Fruit fly (Drosophila melanogaster) whole organism, pupa: ENCODE data around the gene Irk3.

ENCODE experiments used
- CG10348 ChIP-seq: fragments of 200-800 bp; sonication (Bioruptor generic); IDR thresholded peaks from 2 replicates; pipeline ENCODE4 v1.3.6; 2022; ENCODE audit warnings: missing biosample characterization, missing genetic modification characterization
- CG12605 ChIP-seq: fragments of 200-800 bp; sonication (Bioruptor generic); IDR thresholded peaks from 2 replicates; pipeline ENCODE4 v1.3.6; 2022; ENCODE audit warnings: missing biosample characterization, missing genetic modification characterization
- CG13204 ChIP-seq: fragments of 200-800 bp; sonication (Bioruptor generic); optimal IDR thresholded peaks from 2 replicates; lab custom pipeline; 2018; ENCODE audit warnings: missing biosample characterization, mild to moderate bottlenecking, missing genetic modification characterization, moderate library complexity
- CG14655 ChIP-seq: fragments of 200-800 bp; sonication (Bioruptor generic); optimal IDR thresholded peaks from 3 replicates; lab custom pipeline; 2017; ENCODE audit warnings: mild to moderate bottlenecking, missing biosample characterization, missing genetic modification reagents, missing genetic modification characterization
- CG15710 ChIP-seq: fragments of 200-800 bp; sonication (Bioruptor generic); optimal IDR thresholded peaks from 2 replicates; lab custom pipeline; 2018; ENCODE audit warnings: missing biosample characterization, mild to moderate bottlenecking, missing genetic modification characterization, moderate library complexity
- CG17806 ChIP-seq: fragments of 200-800 bp; sonication (Bioruptor generic); optimal IDR thresholded peaks from 2 replicates; lab custom pipeline; 2018; ENCODE audit warnings: missing biosample characterization, mild to moderate bottlenecking, missing genetic modification characterization, moderate library complexity
- CG32121 ChIP-seq: fragments of 200-800 bp; sonication (Bioruptor generic); IDR thresholded peaks from 2 replicates; pipeline ENCODE4 v1.3.6; 2022; ENCODE audit warnings: missing biosample characterization, missing genetic modification characterization
- CG34367 ChIP-seq: fragments of 200-800 bp; sonication (Bioruptor generic); optimal IDR thresholded peaks from 2 replicates; lab custom pipeline; 2018; ENCODE audit warnings: missing biosample characterization, mild to moderate bottlenecking, missing genetic modification characterization
- CG4496 ChIP-seq: fragments of 200-800 bp; sonication (Bioruptor generic); IDR thresholded peaks from 3 replicates; pipeline ENCODE4 v1.3.6; 2022; ENCODE audit warnings: missing biosample characterization, missing genetic modification characterization
- CG8159 ChIP-seq: fragments of 200-800 bp; sonication (Bioruptor generic); optimal IDR thresholded peaks from 3 replicates; lab custom pipeline; 2018; ENCODE audit warnings: missing biosample characterization, mild to moderate bottlenecking, missing genetic modification characterization, moderate library complexity
- CG8301 ChIP-seq: fragments of 200-800 bp; sonication (Bioruptor generic); optimal IDR thresholded peaks from 2 replicates; lab custom pipeline; 2018; ENCODE audit warnings: missing biosample characterization, mild to moderate bottlenecking, missing genetic modification characterization
- CG9948 ChIP-seq: fragments of 200-800 bp; sonication (Bioruptor generic); optimal IDR thresholded peaks from 2 replicates; lab custom pipeline; 2018; ENCODE audit warnings: missing biosample characterization, mild to moderate bottlenecking, missing genetic modification characterization, moderate library complexity
- D1 ChIP-seq: fragments of 200-800 bp; sonication (Bioruptor generic); optimal IDR thresholded peaks from 2 replicates; lab custom pipeline; 2018; ENCODE audit warnings: missing biosample characterization, mild to moderate bottlenecking, missing genetic modification characterization, moderate library complexity
- EcR ChIP-seq: fragments of 200-800 bp; sonication (Bioruptor generic); optimal IDR thresholded peaks from 3 replicates; lab custom pipeline; 2019; ENCODE audit warnings: missing biosample characterization, missing genetic modification characterization, mild to moderate bottlenecking, moderate library complexity, missing genetic modification reagents
- Ets98B ChIP-seq: fragments of 200-800 bp; sonication (Bioruptor generic); IDR thresholded peaks from 2 replicates; pipeline ENCODE4 v1.3.6; 2022; ENCODE audit warnings: missing biosample characterization, missing genetic modification characterization
- Pif1A ChIP-seq: fragments of 200-800 bp; sonication (Bioruptor generic); optimal IDR thresholded peaks from 3 replicates; lab custom pipeline; 2016; ENCODE audit warnings: missing biosample characterization, missing genetic modification characterization
- Pif1B ChIP-seq: fragments of 200-800 bp; sonication (Bioruptor generic); optimal IDR thresholded peaks from 3 replicates; lab custom pipeline; 2016; ENCODE audit warnings: missing biosample characterization, missing genetic modification characterization
- Snoo ChIP-seq: fragments of 200-800 bp; sonication (Bioruptor generic); optimal IDR thresholded peaks from 3 replicates; lab custom pipeline; 2017; ENCODE audit warnings: missing biosample characterization, mild to moderate bottlenecking, missing genetic modification characterization, inconsistent platforms
- fd96Ca ChIP-seq: fragments of 200-800 bp; sonication (Bioruptor generic); IDR thresholded peaks from 3 replicates; pipeline ENCODE4 v1.3.6; 2022; ENCODE audit warnings: missing biosample characterization, missing genetic modification characterization
- gl ChIP-seq: fragments of 200-800 bp; sonication (Bioruptor generic); optimal IDR thresholded peaks from 2 replicates; lab custom pipeline; 2018; ENCODE audit warnings: missing biosample characterization, mild to moderate bottlenecking, missing genetic modification characterization
- rn ChIP-seq: fragments of 200-800 bp; sonication (Bioruptor generic); IDR thresholded peaks from 2 replicates; pipeline ENCODE4 v1.3.6; 2022; ENCODE audit warnings: missing biosample characterization, missing genetic modification characterization

Gene Irk3

DNA sequence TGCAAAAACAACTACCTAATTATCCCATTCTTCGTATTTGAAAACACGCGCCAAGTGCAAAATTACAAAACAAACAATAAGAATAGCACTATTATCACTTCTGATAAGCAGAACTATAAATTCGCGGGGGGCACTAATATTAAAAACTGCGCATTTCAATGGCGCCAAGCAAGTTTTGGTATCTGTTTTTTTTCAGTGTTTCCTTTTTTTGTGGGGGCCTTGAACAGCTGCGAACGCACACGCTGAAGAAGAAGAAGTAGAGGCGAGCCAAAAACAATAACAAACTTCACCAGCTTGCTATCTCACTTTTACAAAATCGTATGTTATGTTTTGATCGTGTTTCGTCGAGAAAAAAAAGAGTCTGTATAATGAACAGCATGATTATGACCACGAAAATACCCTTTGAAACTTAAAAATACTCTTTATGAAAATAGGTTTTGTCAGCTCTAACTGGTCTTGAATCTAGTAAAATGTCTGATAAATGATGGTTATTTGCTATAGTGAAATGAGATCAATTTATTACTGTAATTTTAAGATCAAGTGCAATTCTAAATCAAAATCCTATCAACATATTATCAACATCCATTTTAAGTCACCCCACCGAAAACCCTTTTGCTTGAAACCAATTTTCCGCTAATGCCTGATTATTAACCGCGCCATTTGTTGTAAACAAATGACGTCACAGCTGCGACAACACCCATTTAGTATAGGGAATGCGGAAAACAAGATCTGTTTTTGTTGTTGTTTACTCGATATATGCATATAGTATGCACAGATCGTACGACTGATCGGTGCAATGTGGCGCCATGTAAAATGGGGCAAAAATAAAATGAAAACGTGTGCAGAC, 19.4 kb downstream of the Irk3 start:
- TF ChIP-seq Snoo (tag; lab: Kevin White, UChicago) (peak; percentile 27), CG14655 (GFP tag; lab: Kevin White, UChicago) (no peak), CG32121 (GFP tag; lab: Robert Waterston, UW) (peak; percentile 37; the same call in 1 of the 2 replicates), CG8301 (tag; lab: Kevin White, UChicago) (no peak), CG9948 (peak; percentile 19), CG17806 (tag; lab: Kevin White, UChicago) (peak; percentile 33), EcR (peak; percentile 9), CG15710 (peak; percentile 41), fd96Ca (GFP tag; lab: Robert Waterston, UW) (0 out of 3 replicates have a peak, but pooled peaks have one; percentile 7), CG8159 (tag; lab: Kevin White, UChicago) (no peak), rn (GFP tag; lab: Robert Waterston, UW) (no peak), CG12605 (peak; percentile 65; the same call in 1 of the 2 replicates), D1 (tag; lab: Kevin White, UChicago) (no peak), CG4496 (GFP tag; lab: Robert Waterston, UW) (peak; percentile 74), Ets98B (GFP tag; lab: Robert Waterston, UW) (peak; percentile 38; the same call in 1 of the 2 replicates), Pif1A (GFP tag; lab: Kevin White, UChicago) (no peak), CG34367 (tag; lab: Kevin White, UChicago) (peak; percentile 5), Pif1B (GFP tag; lab: Kevin White, UChicago) (no peak), CG13204 (GFP tag; lab: Kevin White, UChicago) (no peak), gl (tag; lab: Kevin White, UChicago) (no peak), CG10348 (0 out of 2 replicates have a peak, but pooled peaks have one; percentile 38)

DNA sequence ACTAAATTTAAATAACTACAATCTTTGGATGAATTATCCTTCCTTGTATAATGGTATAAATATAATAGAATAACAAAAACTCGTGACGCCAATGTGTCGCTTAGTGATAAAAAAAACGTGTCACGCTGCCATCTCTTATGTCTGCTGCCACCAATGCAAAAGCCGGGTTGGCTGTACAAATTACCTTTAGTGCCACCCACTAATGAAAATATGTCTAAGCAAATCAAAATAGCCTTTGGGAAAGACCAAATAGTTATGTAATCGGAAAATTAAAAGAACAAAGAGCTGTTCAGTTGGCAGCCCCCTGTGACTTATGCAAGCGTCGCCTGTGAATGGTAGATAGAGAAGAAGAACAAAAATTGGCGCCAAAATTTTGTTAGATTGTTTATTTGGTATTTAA, 24.2 kb downstream of the Irk3 start, which contains the start of gene CG10336:
TSS of gene CG10336 (plus strand) at position 153 of the 400 bp plus-strand sequence.
- TF ChIP-seq Pif1A (GFP tag; lab: Kevin White, UChicago): no peak
- no peak for TF ChIP-seq CG15710
- TF ChIP-seq CG9948: no peak
- no peak for TF ChIP-seq Ets98B (GFP tag; lab: Robert Waterston, UW)
- no peak for TF ChIP-seq CG13204 (GFP tag; lab: Kevin White, UChicago)
- TF ChIP-seq CG34367 (tag; lab: Kevin White, UChicago): no peak
- no peak for TF ChIP-seq CG32121 (GFP tag; lab: Robert Waterston, UW)
- no peak for TF ChIP-seq CG8159 (tag; lab: Kevin White, UChicago)
- TF ChIP-seq Pif1B (GFP tag; lab: Kevin White, UChicago): no peak
- TF ChIP-seq rn (GFP tag; lab: Robert Waterston, UW): no peak
- no peak for TF ChIP-seq fd96Ca (GFP tag; lab: Robert Waterston, UW)
- no peak for TF ChIP-seq gl (tag; lab: Kevin White, UChicago)
- TF ChIP-seq CG12605: no peak
- no peak for TF ChIP-seq CG4496 (GFP tag; lab: Robert Waterston, UW)
- no peak for TF ChIP-seq CG10348

DNA sequence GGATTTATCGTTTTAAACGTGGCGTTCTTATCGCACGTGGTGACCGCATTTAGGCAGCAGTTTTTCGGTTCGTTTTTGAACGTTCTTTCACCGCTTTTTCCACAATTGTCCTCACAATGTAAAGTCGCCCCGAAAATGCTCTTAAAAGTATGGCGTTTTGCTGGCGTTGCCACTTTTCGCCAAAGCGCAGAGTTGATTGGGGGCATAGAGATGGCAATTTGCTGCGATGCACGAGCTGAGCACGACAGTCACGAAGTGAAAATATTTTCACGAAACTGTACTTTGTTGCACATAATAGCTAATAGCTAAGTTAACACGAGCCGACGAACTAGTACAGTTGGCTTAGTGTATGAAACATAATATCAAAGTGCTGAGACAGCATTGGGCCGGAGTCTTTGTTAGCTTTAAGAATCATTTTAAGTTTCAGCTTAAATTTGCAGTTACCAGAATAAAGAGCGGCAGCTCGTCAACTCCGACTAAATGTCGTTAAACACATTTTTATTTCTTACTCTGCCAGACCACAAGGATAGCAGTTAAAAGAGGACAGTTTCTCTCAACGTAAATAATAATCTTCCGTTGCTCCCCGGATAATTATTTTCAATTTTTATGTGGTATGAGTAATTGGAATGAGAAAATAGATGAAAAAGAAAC, 24.8 kb downstream of the Irk3 start, which contains the start of gene msl-1:
TSS of gene msl-1 (minus strand) at position 155 of the 651 bp plus-strand sequence.
- no peak for TF ChIP-seq CG13204 (GFP tag; lab: Kevin White, UChicago)
- TF ChIP-seq CG8159 (tag; lab: Kevin White, UChicago): no peak
- no peak for TF ChIP-seq EcR
- TF ChIP-seq CG15710: no peak
- no peak for TF ChIP-seq CG32121 (GFP tag; lab: Robert Waterston, UW)
- TF ChIP-seq fd96Ca (GFP tag; lab: Robert Waterston, UW): 0 out of 3 replicates have a peak, but pooled peaks have one; percentile 33
- TF ChIP-seq rn (GFP tag; lab: Robert Waterston, UW): no peak
- no peak for TF ChIP-seq D1 (tag; lab: Kevin White, UChicago)
- TF ChIP-seq CG10348: peak; percentile 13; the same call in 1 of the 2 replicates
- TF ChIP-seq Snoo (tag; lab: Kevin White, UChicago): no peak
- TF ChIP-seq CG12605: no peak
- TF ChIP-seq CG8301 (tag; lab: Kevin White, UChicago): no peak
- 0 out of 3 replicates have a peak, but pooled peaks have one; percentile 19 for TF ChIP-seq CG4496 (GFP tag; lab: Robert Waterston, UW)
- TF ChIP-seq, all 21 proteins: peak for 3

DNA sequence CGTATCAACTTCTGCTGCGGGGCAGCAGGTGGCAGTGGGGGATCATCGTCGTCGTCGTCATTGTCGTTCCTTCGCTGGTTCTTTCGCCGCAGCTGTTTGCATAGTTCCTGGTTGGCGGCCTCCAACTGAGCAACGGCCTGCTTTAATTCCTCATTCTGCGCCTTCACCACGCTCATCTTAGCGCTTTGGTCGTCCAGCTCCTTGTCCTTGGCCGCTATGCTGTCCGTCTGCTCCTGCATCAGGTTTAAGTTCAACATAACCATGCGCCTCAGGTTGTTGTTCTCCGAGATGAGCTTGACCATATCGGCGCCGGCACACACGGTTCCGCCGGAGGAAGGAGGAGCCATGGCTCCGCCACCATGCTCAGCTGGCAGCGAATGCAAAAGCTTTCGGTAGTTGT, 25.7 kb downstream of the Irk3 start:
- TF ChIP-seq CG8159 (tag; lab: Kevin White, UChicago): no peak
- TF ChIP-seq CG15710: no peak
- TF ChIP-seq rn (GFP tag; lab: Robert Waterston, UW): no peak
- TF ChIP-seq Pif1A (GFP tag; lab: Kevin White, UChicago): no peak
- no peak for TF ChIP-seq CG12605
- no peak for TF ChIP-seq EcR
- TF ChIP-seq CG9948: no peak
- no peak for TF ChIP-seq gl (tag; lab: Kevin White, UChicago)
- no peak for TF ChIP-seq fd96Ca (GFP tag; lab: Robert Waterston, UW)
- TF ChIP-seq Snoo (tag; lab: Kevin White, UChicago): no peak
- no peak for TF ChIP-seq CG4496 (GFP tag; lab: Robert Waterston, UW)
- TF ChIP-seq CG14655 (GFP tag; lab: Kevin White, UChicago): no peak
- no peak for TF ChIP-seq CG8301 (tag; lab: Kevin White, UChicago)
- no peak for TF ChIP-seq D1 (tag; lab: Kevin White, UChicago)

DNA sequence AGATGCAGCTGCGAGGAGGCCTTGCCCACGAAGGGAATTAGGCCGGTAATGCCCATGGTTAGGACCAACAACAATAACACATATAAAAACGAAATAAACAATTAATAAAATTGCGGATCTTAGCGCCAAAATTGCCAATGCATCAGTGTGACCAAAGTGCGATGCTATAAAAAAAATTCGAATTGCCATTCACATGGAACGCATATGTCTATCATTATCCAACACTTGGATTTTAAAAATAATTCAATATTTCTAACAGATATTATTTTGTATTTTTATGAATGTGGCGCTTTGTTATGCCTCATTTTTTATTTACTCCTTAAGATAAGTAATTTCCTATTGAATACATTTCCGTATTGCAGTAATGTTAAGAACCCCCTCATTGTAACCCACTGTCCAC, 31.6 kb downstream of the Irk3 start, which contains the start of gene tos:
TSS of gene tos (minus strand) at position 173 of the 400 bp plus-strand sequence.
- no peak for TF ChIP-seq CG15710
- TF ChIP-seq CG14655 (GFP tag; lab: Kevin White, UChicago): no peak
- no peak for TF ChIP-seq D1 (tag; lab: Kevin White, UChicago)
- TF ChIP-seq rn (GFP tag; lab: Robert Waterston, UW): no peak
- TF ChIP-seq CG8301 (tag; lab: Kevin White, UChicago): no peak
- no peak for TF ChIP-seq Snoo (tag; lab: Kevin White, UChicago)
- no peak for TF ChIP-seq CG12605
- TF ChIP-seq CG9948: no peak
- TF ChIP-seq gl (tag; lab: Kevin White, UChicago): no peak
- TF ChIP-seq Pif1B (GFP tag; lab: Kevin White, UChicago): no peak
- TF ChIP-seq CG8159 (tag; lab: Kevin White, UChicago): no peak
